Worm (Caenorhabditis elegans) whole organism, L1 larva: ENCODE measurements around the gene arrd-28.

Experiments used
- mep-1 ChIP-seq: fragments of 150-350 bp; optimal IDR thresholded peaks from 2 replicates; lab custom pipeline; 2014; ENCODE audit warnings: missing biosample characterization, missing genetic modification characterization
- nhr-28 ChIP-seq: fragments of 150-350 bp; optimal IDR thresholded peaks from 2 replicates; lab custom pipeline; 2014; ENCODE audit warnings: missing biosample characterization, missing genetic modification characterization
- nhr-90 ChIP-seq: sonication (generic microtip); optimal IDR thresholded peaks from 2 replicates; lab custom pipeline; 2016; ENCODE audit warnings: mild to moderate bottlenecking, missing genetic modification characterization, missing compliant biosample characterization; ENCODE audit not compliant: poor library complexity

- TF ChIP-seq mep-1 (no peak), nhr-28 (tag; lab: Kevin White, UChicago) (no peak), nhr-90 (tag; lab: Kevin White, UChicago) (no peak)
Observed at ce11 chrX:10176295-10176694, 7.5 kb upstream of the arrd-28 start, which contains the start of gene ncs-4.
